Worm (Caenorhabditis elegans): ENCODE results near the gene F13D2.1.

The F13D2.1 gene

ce11 chrX:11126259-11126658, 63.2 kb downstream of the F13D2.1 start:
- no peak for TF ChIP-seq ceh-82 (tag; optimal IDR thresholded peaks at IDR 0.05)
- no peak for TF ChIP-seq fos-1 (tag; optimal IDR thresholded peaks at IDR 0.05)
- TF ChIP-seq mml-1 (tag; optimal IDR thresholded peaks at IDR 0.05): no peak
- TF ChIP-seq eor-1 (tag; optimal IDR thresholded peaks at IDR 0.05): no peak
- no peak for TF ChIP-seq ZK546.5 (tag; optimal IDR thresholded peaks at IDR 0.05)
- TF ChIP-seq egl-27 (tag; optimal IDR thresholded peaks at IDR 0.05): no peak
- no peak for TF ChIP-seq ceh-28 (tag; optimal IDR thresholded peaks at IDR 0.05)
- no peak for TF ChIP-seq hmg-11 (tag; optimal IDR thresholded peaks at IDR 0.05)
- TF ChIP-seq elt-1 (tag; optimal IDR thresholded peaks at IDR 0.05): no peak
- no peak for TF ChIP-seq snpc-4 (tag; optimal IDR thresholded peaks at IDR 0.05)
- no peak for TF ChIP-seq R02D3.7 (tag; optimal IDR thresholded peaks at IDR 0.05)

ce11 chrX:11125520-11125919, 63.9 kb downstream of the F13D2.1 start, which contains the start of gene alr-1:
TSS of gene alr-1 (minus strand) at chrX:11125620.
- no peak for TF ChIP-seq tbx-2 (tag; optimal IDR thresholded peaks at IDR 0.05)
- no peak for TF ChIP-seq egl-5 (tag; optimal IDR thresholded peaks at IDR 0.05)
- TF ChIP-seq nhr-11 (tag; optimal IDR thresholded peaks at IDR 0.05): no peak
- no peak for TF ChIP-seq zag-1 (tag; optimal IDR thresholded peaks at IDR 0.05)
- no peak for TF ChIP-seq mdl-1 (tag; optimal IDR thresholded peaks at IDR 0.05)
- TF ChIP-seq jun-1 (tag; optimal IDR thresholded peaks at IDR 0.05): no peak
- no peak for TF ChIP-seq pha-4 (tag; optimal IDR thresholded peaks at IDR 0.05)
- no peak for TF ChIP-seq lin-39 (tag; optimal IDR thresholded peaks at IDR 0.05)

ce11 chrX:11123998-11124397, 65.4 kb downstream of the F13D2.1 start:
- TF ChIP-seq nhr-77 (tag; optimal IDR thresholded peaks at IDR 0.05): no peak
- no peak for TF ChIP-seq nhr-11 (tag; optimal IDR thresholded peaks at IDR 0.05)
- TF ChIP-seq fos-1 (tag; optimal IDR thresholded peaks at IDR 0.05): no peak
- no peak for TF ChIP-seq snpc-4 (tag; optimal IDR thresholded peaks at IDR 0.05)
- no peak for TF ChIP-seq lin-39 (tag; optimal IDR thresholded peaks at IDR 0.05)
- no peak for TF ChIP-seq pha-4 (tag; optimal IDR thresholded peaks at IDR 0.05)
- TF ChIP-seq eor-1 (tag; optimal IDR thresholded peaks at IDR 0.05): no peak
- no peak for TF ChIP-seq tbx-2 (tag; optimal IDR thresholded peaks at IDR 0.05)
- no peak for TF ChIP-seq nfya-1 (tag; optimal IDR thresholded peaks at IDR 0.05; ENCODE audit: insufficient read depth)
- no peak for TF ChIP-seq hmg-11 (tag; optimal IDR thresholded peaks at IDR 0.05)
- no peak for TF ChIP-seq ceh-9 (tag; optimal IDR thresholded peaks at IDR 0.05)
- TF ChIP-seq unc-39 (tag; optimal IDR thresholded peaks at IDR 0.05): no peak
- no peak for TF ChIP-seq daf-12 (tag; optimal IDR thresholded peaks at IDR 0.05)
- no peak for TF ChIP-seq nhr-28 (tag; optimal IDR thresholded peaks at IDR 0.05)
- TF ChIP-seq nhr-25 (tag; optimal IDR thresholded peaks at IDR 0.05): no peak
- TF ChIP-seq unc-62 (GFP tag; optimal IDR thresholded peaks at IDR 0.05): no peak
- no peak for TF ChIP-seq elt-2 (tag; optimal IDR thresholded peaks at IDR 0.05)
- no peak for TF ChIP-seq ceh-28 (tag; optimal IDR thresholded peaks at IDR 0.05)
- no peak for TF ChIP-seq nhr-76 (tag; optimal IDR thresholded peaks at IDR 0.05)
- TF ChIP-seq mdl-1 (tag; optimal IDR thresholded peaks at IDR 0.05): no peak

ce11 chrX:11122412-11122811, 67.0 kb downstream of the F13D2.1 start:
- TF ChIP-seq ceh-16 (tag; optimal IDR thresholded peaks at IDR 0.05): no peak
- TF ChIP-seq egl-27 (tag; optimal IDR thresholded peaks at IDR 0.05): no peak
- TF ChIP-seq ztf-4 (tag; optimal IDR thresholded peaks at IDR 0.05): no peak
- TF ChIP-seq elt-3 (tag; optimal IDR thresholded peaks at IDR 0.05): no peak
- TF ChIP-seq ZK546.5 (tag; optimal IDR thresholded peaks at IDR 0.05): no peak
- TF ChIP-seq snpc-4 (tag; optimal IDR thresholded peaks at IDR 0.05): no peak
- no peak for TF ChIP-seq eor-1 (tag; optimal IDR thresholded peaks at IDR 0.05)
- no peak for TF ChIP-seq lin-39 (tag; optimal IDR thresholded peaks at IDR 0.05)

- TF ChIP-seq ztf-11 (tag; optimal IDR thresholded peaks at IDR 0.05) (no peak), nhr-12 (tag; optimal IDR thresholded peaks at IDR 0.05) (no peak), egl-5 (tag; optimal IDR thresholded peaks at IDR 0.05) (no peak), nhr-67 (tag; optimal IDR thresholded peaks at IDR 0.05) (no peak), elt-3 (tag; optimal IDR thresholded peaks at IDR 0.05) (no peak), fkh-10 (GFP tag; optimal IDR thresholded peaks at IDR 0.05) (no peak), jun-1 (tag; optimal IDR thresholded peaks at IDR 0.05) (no peak), elt-2 (tag; optimal IDR thresholded peaks at IDR 0.05) (no peak), lin-15B (tag; optimal IDR thresholded peaks at IDR 0.05) (no peak), elt-1 (tag; optimal IDR thresholded peaks at IDR 0.05) (no peak), ceh-9 (tag; optimal IDR thresholded peaks at IDR 0.05) (no peak), nhr-43 (tag; optimal IDR thresholded peaks at IDR 0.05; ENCODE audit: poor library complexity, severe bottlenecking) (no peak), nhr-77 (tag; optimal IDR thresholded peaks at IDR 0.05) (no peak), pqm-1 (tag; optimal IDR thresholded peaks at IDR 0.05) (no peak), nhr-11 (tag; optimal IDR thresholded peaks at IDR 0.05) (no peak), R02D3.7 (tag; optimal IDR thresholded peaks at IDR 0.05) (no peak), ceh-16 (tag; optimal IDR thresholded peaks at IDR 0.05) (no peak), nhr-237 (tag; optimal IDR thresholded peaks at IDR 0.05) (no peak)
These were observed 68.6 kb downstream of the F13D2.1 start, which contains the start of gene R08B4.3 for ce11 chrX:11120808-11121207. TSS of gene R08B4.3 (minus strand) at chrX:11121005.

All from whole organism, L3 larva.